Worm (Caenorhabditis elegans) whole organism, late embryonic: ENCODE results near the gene vps-18.

Experiments used
- elt-2 ChIP-seq: sonication (generic microtip); optimal IDR thresholded peaks from 2 replicates; lab custom pipeline; 2016; ENCODE audit warnings: missing genetic modification reagents, missing genetic modification characterization, missing compliant biosample characterization
- pha-4 ChIP-seq: fragments of 150-350 bp; optimal IDR thresholded peaks from 2 replicates; lab custom pipeline; 2018; ENCODE audit warnings: missing biosample characterization, missing genetic modification reagents, missing genetic modification characterization

- TF ChIP-seq elt-2 (tag; lab: Kevin White, UChicago) (no peak), pha-4 (tag; lab: Kevin White, UChicago) (no peak)
Observed at ce11 chrII:4417333-4417732, 43.6 kb upstream of the vps-18 start, which contains the start of gene sod-5.
